Worm (Caenorhabditis elegans) whole organism, L4 larva: ENCODE data around the gene pqn-37.

Source experiments
- F44E2.7 ChIP-seq: fragments of 200-800 bp; sonication (Bioruptor generic); IDR thresholded peaks from 2 replicates; pipeline ENCODE4 v2.1.2; 2022; ENCODE audit warnings: missing genetic modification characterization, missing compliant biosample characterization
- F49E8.2 ChIP-seq: sonication (generic microtip); optimal IDR thresholded peaks from 2 replicates; lab custom pipeline; 2016; ENCODE audit warnings: missing compliant biosample characterization, mild to moderate bottlenecking, missing genetic modification characterization, borderline replicate concordance
- T20F7.1 ChIP-seq: fragments of 200-800 bp; sonication (Bioruptor generic); optimal IDR thresholded peaks from 2 replicates; lab custom pipeline; 2018; ENCODE audit warnings: mild to moderate bottlenecking, missing genetic modification characterization, missing compliant biosample characterization
- Y105C5A.15 ChIP-seq: fragments of 200-800 bp; sonication (Bioruptor generic); IDR thresholded peaks from 2 replicates; pipeline ENCODE4 v1.3.6; 2022; ENCODE audit warnings: missing genetic modification characterization, missing compliant biosample characterization
- Y48G9A.11 ChIP-seq: fragments of 200-800 bp; sonication (Bioruptor generic); IDR thresholded peaks from 2 replicates; pipeline ENCODE4 v1.3.6; 2022; ENCODE audit warnings: missing genetic modification reagents, missing genetic modification characterization, missing compliant biosample characterization
- aha-1 ChIP-seq: fragments of 150-350 bp; peaks from one replicate; lab custom pipeline; 2014; ENCODE audit warnings: missing biosample characterization, missing genetic modification characterization
- aly-2 ChIP-seq: sonication (generic microtip); optimal IDR thresholded peaks from 2 replicates; lab custom pipeline; 2018; ENCODE audit warnings: missing biosample characterization, missing genetic modification characterization
- ceh-28 ChIP-seq: fragments of 150-350 bp; optimal IDR thresholded peaks from 2 replicates; lab custom pipeline; 2014; ENCODE audit warnings: missing biosample characterization, missing genetic modification reagents, missing genetic modification characterization
- ceh-32 ChIP-seq: sonication (generic microtip); optimal IDR thresholded peaks from 2 replicates; lab custom pipeline; 2016; ENCODE audit warnings: mild to moderate bottlenecking, missing genetic modification characterization, missing compliant biosample characterization; ENCODE audit not compliant: poor library complexity
- ctbp-1 ChIP-seq: fragments of 200-800 bp; sonication (Bioruptor generic); IDR thresholded peaks from 2 replicates; pipeline ENCODE4 v1.3.6; 2022; ENCODE audit warnings: missing genetic modification reagents, missing genetic modification characterization, missing compliant biosample characterization
- daf-12 ChIP-seq: fragments of 150-350 bp; optimal IDR thresholded peaks from 2 replicates; lab custom pipeline; 2014; ENCODE audit warnings: missing biosample characterization, missing genetic modification reagents, missing genetic modification characterization
- daf-16 ChIP-seq, 3 experiments: sonication (generic microtip); optimal IDR thresholded peaks; 2 replicates each; lab custom pipeline; 2016 to 2017; ENCODE audit warnings: missing genetic modification characterization in 3 of 3, missing genetic modification reagents in 3 of 3, mild to moderate bottlenecking in 2 of 3, missing compliant biosample characterization in 2 of 3, missing biosample characterization in 1 of 3, moderate library complexity in 1 of 3
- daf-19 ChIP-seq: fragments of 200-800 bp; sonication (Bioruptor generic); conservative IDR thresholded peaks from 2 replicates; pipeline ENCODE4 v1.3.6; 2022; ENCODE audit warnings: missing genetic modification characterization, missing compliant biosample characterization
- daf-8 ChIP-seq: fragments of 200-800 bp; sonication (Bioruptor generic); IDR thresholded peaks from 2 replicates; pipeline ENCODE4 v1.3.6; 2022; ENCODE audit warnings: missing genetic modification characterization, missing compliant biosample characterization
- dmd-6 ChIP-seq: fragments of 200-800 bp; sonication (Bioruptor generic); IDR thresholded peaks from 2 replicates; pipeline ENCODE4 v1.3.6; 2022; ENCODE audit warnings: missing genetic modification reagents, missing genetic modification characterization, missing compliant biosample characterization
- dmd-9 ChIP-seq: fragments of 200-800 bp; sonication (Bioruptor generic); IDR thresholded peaks from 2 replicates; pipeline ENCODE4 v1.3.6; 2022; ENCODE audit warnings: missing genetic modification reagents, missing genetic modification characterization, missing compliant biosample characterization
- dpl-1 ChIP-seq: fragments of 150-350 bp; optimal IDR thresholded peaks from 2 replicates; lab custom pipeline; 2014; ENCODE audit warnings: missing biosample characterization, missing genetic modification reagents, missing genetic modification characterization
- duxl-1 ChIP-seq: sonication (generic microtip); optimal IDR thresholded peaks from 2 replicates; lab custom pipeline; 2016; ENCODE audit warnings: mild to moderate bottlenecking, missing genetic modification characterization, moderate library complexity, missing compliant biosample characterization; ENCODE audit not compliant: poor library complexity
- dve-1 ChIP-seq: sonication (generic microtip); optimal IDR thresholded peaks from 2 replicates; lab custom pipeline; 2017; ENCODE audit warnings: antibody characterized with exemption, mild to moderate bottlenecking, missing genetic modification characterization, missing compliant biosample characterization; ENCODE audit not compliant: insufficient read depth
- egl-43 ChIP-seq: fragments of 200-800 bp; sonication (Bioruptor generic); IDR thresholded peaks from 2 replicates; pipeline ENCODE4 v1.3.6; 2022; ENCODE audit warnings: missing genetic modification reagents, missing genetic modification characterization, missing compliant biosample characterization
- fkh-10 ChIP-seq: fragments of 150-350 bp; optimal IDR thresholded peaks from 2 replicates; lab custom pipeline; 2014; ENCODE audit warnings: missing biosample characterization, missing genetic modification reagents, missing genetic modification characterization
- gei-8 ChIP-seq: fragments of 200-800 bp; sonication (Bioruptor generic); optimal IDR thresholded peaks from 2 replicates; lab custom pipeline; 2018; ENCODE audit warnings: mild to moderate bottlenecking, missing genetic modification characterization, missing compliant biosample characterization
- hif-1 ChIP-seq, 2 experiments: sonication (generic microtip); optimal IDR thresholded peaks; 2 replicates each; lab custom pipeline; 2016 to 2017; ENCODE audit warnings: missing compliant biosample characterization in 2 of 2, missing genetic modification characterization in 2 of 2, missing genetic modification reagents in 2 of 2, missing genotype in 2 of 2, mild to moderate bottlenecking in 1 of 2
- hlh-11 ChIP-seq: fragments of 200-800 bp; sonication (Bioruptor generic); optimal IDR thresholded peaks from 2 replicates; lab custom pipeline; 2018; ENCODE audit warnings: mild to moderate bottlenecking, missing genetic modification characterization, missing compliant biosample characterization
- hmg-1.1 ChIP-seq: fragments of 200-800 bp; sonication (Bioruptor generic); IDR thresholded peaks from 2 replicates; pipeline ENCODE4 v1.3.6; 2022; ENCODE audit warnings: missing genetic modification reagents, missing genetic modification characterization, missing compliant biosample characterization
- lin-1 ChIP-seq: fragments of 200-800 bp; sonication (Bioruptor generic); IDR thresholded peaks from 2 replicates; pipeline ENCODE4 v1.3.6; 2022; ENCODE audit warnings: missing genetic modification reagents, missing genetic modification characterization, missing compliant biosample characterization
- lin-13 ChIP-seq: fragments of 150-350 bp; optimal IDR thresholded peaks from 2 replicates; lab custom pipeline; 2014; ENCODE audit warnings: missing biosample characterization, missing genetic modification reagents, missing genetic modification characterization
- lin-15B ChIP-seq: fragments of 150-350 bp; sonication (generic microtip); optimal IDR thresholded peaks from 3 replicates; lab custom pipeline; 2014; ENCODE audit warnings: missing biosample characterization, missing genetic modification characterization
- lir-3 ChIP-seq: sonication (generic microtip); optimal IDR thresholded peaks from 2 replicates; lab custom pipeline; 2016; ENCODE audit warnings: mild to moderate bottlenecking, missing genetic modification characterization, missing compliant biosample characterization
- madf-5 ChIP-seq, 2 experiments: fragments of 200-800 bp; sonication (Bioruptor generic); IDR thresholded peaks; 2 replicates each; pipeline ENCODE4 v1.3.6; 2022; ENCODE audit warnings: missing compliant biosample characterization in 2 of 2, missing genetic modification characterization in 2 of 2
- madf-9 ChIP-seq: fragments of 200-800 bp; sonication (Bioruptor generic); conservative IDR thresholded peaks from 2 replicates; pipeline ENCODE4 v1.3.6; 2022; ENCODE audit warnings: missing genetic modification reagents, missing genetic modification characterization, missing compliant biosample characterization
- mdl-1 ChIP-seq, 2 experiments: fragments of 150-350 bp in 1 of 2; sonication (generic microtip) in 1 of 2; optimal IDR thresholded peaks; 2 replicates each; lab custom pipeline; 2014 to 2017; ENCODE audit warnings: missing biosample characterization in 2 of 2, missing genetic modification characterization in 2 of 2
- mep-1 ChIP-seq: fragments of 150-350 bp; sonication (generic microtip); optimal IDR thresholded peaks from 3 replicates; lab custom pipeline; 2014; ENCODE audit warnings: missing biosample characterization, missing genetic modification characterization
- mes-2 ChIP-seq: sonication (generic microtip); optimal IDR thresholded peaks from 2 replicates; lab custom pipeline; 2016; ENCODE audit warnings: missing genotype, mild to moderate bottlenecking, missing genetic modification characterization, missing compliant biosample characterization; ENCODE audit not compliant: poor library complexity, severe bottlenecking
- mxl-2 ChIP-seq: fragments of 200-800 bp; sonication (Bioruptor generic); conservative IDR thresholded peaks from 2 replicates; pipeline ENCODE4 v1.3.6; 2022; ENCODE audit warnings: missing genetic modification reagents, missing genetic modification characterization, missing compliant biosample characterization
- nhr-102 ChIP-seq: sonication (generic microtip); optimal IDR thresholded peaks from 2 replicates; lab custom pipeline; 2016; ENCODE audit warnings: mild to moderate bottlenecking, missing genetic modification characterization, moderate library complexity, missing compliant biosample characterization
- nhr-11 ChIP-seq: fragments of 150-350 bp; optimal IDR thresholded peaks from 2 replicates; lab custom pipeline; 2014; ENCODE audit warnings: missing biosample characterization, missing genetic modification characterization
- nhr-28 ChIP-seq: fragments of 150-350 bp; optimal IDR thresholded peaks from 2 replicates; lab custom pipeline; 2014; ENCODE audit warnings: missing biosample characterization, missing genetic modification characterization
- nhr-42 ChIP-seq: fragments of 200-800 bp; sonication (Bioruptor generic); IDR thresholded peaks from 2 replicates; pipeline ENCODE4 v1.3.6; 2022; ENCODE audit warnings: missing genetic modification characterization, missing compliant biosample characterization
- nhr-48 ChIP-seq: sonication (generic microtip); optimal IDR thresholded peaks from 2 replicates; lab custom pipeline; 2016; ENCODE audit warnings: mild to moderate bottlenecking, missing genetic modification characterization, missing compliant biosample characterization
- nhr-6 ChIP-seq: fragments of 150-350 bp; optimal IDR thresholded peaks from 2 replicates; lab custom pipeline; 2014; ENCODE audit warnings: missing biosample characterization, missing genetic modification characterization
- php-3 ChIP-seq: fragments of 200-800 bp; sonication (Bioruptor generic); IDR thresholded peaks from 2 replicates; pipeline ENCODE4 v1.3.6; 2022; ENCODE audit warnings: missing genetic modification reagents, missing genetic modification characterization, missing compliant biosample characterization
- pqm-1 ChIP-seq: sonication (generic microtip); optimal IDR thresholded peaks from 2 replicates; lab custom pipeline; 2017; ENCODE audit warnings: missing biosample characterization, missing genetic modification characterization
- skn-1 ChIP-seq: fragments of 150-350 bp; optimal IDR thresholded peaks from 2 replicates; lab custom pipeline; 2014; ENCODE audit warnings: missing biosample characterization, missing genetic modification characterization
- snpc-4 ChIP-seq: fragments of 150-350 bp; optimal IDR thresholded peaks from 2 replicates; lab custom pipeline; 2014; ENCODE audit warnings: missing biosample characterization, missing genetic modification characterization
- unc-62 ChIP-seq, 3 experiments: fragments of 150-350 bp in 1 of 3; sonication (generic microtip); optimal IDR thresholded peaks in 2 of 3; peaks in 1 of 3; 1 replicate in 1 of 3; 2 replicates in 2 of 3; lab custom pipeline; 2014 to 2017; ENCODE audit warnings: missing biosample characterization in 3 of 3, missing genetic modification characterization in 3 of 3, missing genetic modification reagents in 3 of 3, missing genotype in 1 of 3
- vab-7 ChIP-seq: fragments of 200-800 bp; sonication (Bioruptor generic); IDR thresholded peaks from 2 replicates; pipeline ENCODE4 v1.3.6; 2022; ENCODE audit warnings: missing genetic modification reagents, missing genetic modification characterization, missing compliant biosample characterization
- zag-1 ChIP-seq: fragments of 150-350 bp; optimal IDR thresholded peaks from 2 replicates; lab custom pipeline; 2014; ENCODE audit warnings: missing biosample characterization, missing genetic modification characterization
- zfp-3 ChIP-seq: fragments of 200-800 bp; sonication (Bioruptor generic); conservative IDR thresholded peaks from 2 replicates; pipeline ENCODE4 v1.3.6; 2022; ENCODE audit warnings: missing genetic modification reagents, missing genetic modification characterization, missing compliant biosample characterization
- ztf-11 ChIP-seq: fragments of 150-350 bp; optimal IDR thresholded peaks from 2 replicates; lab custom pipeline; 2014; ENCODE audit warnings: missing biosample characterization, missing genetic modification characterization
- ztf-7 ChIP-seq: fragments of 150-350 bp; optimal IDR thresholded peaks from 2 replicates; lab custom pipeline; 2014; ENCODE audit warnings: missing biosample characterization, missing genetic modification characterization

Gene pqn-37

ce11 chrX:3245812-3246211, 4.5 kb downstream of the pqn-37 start, which contains the start of gene F40F4.7 (continued):
- TF ChIP-seq Y48G9A.11 (no peak), daf-16 (GFP tag; optimal IDR thresholded peaks at IDR 0.05; lab: Kevin White, UChicago) (peak in 1 of 2 experiments; percentile 44), daf-16 (tag; optimal IDR thresholded peaks at IDR 0.05; lab: Kevin White, UChicago) (peak; percentile 47), hmg-1.1 (peak; percentile 47), mdl-1 (tag; optimal IDR thresholded peaks at IDR 0.05; lab: Kevin White, UChicago) (peak; percentile 66 to 91), mep-1 (tag; lab: Kevin White, UChicago) (peak; percentile 80), daf-12 (tag; lab: Kevin White, UChicago) (no peak), dpl-1 (GFP tag; lab: Kevin White, UChicago) (peak; percentile 56), zag-1 (tag; lab: Kevin White, UChicago) (no peak), dmd-9 (no peak), nhr-102 (tag; lab: Kevin White, UChicago) (peak; percentile 20), T20F7.1 (peak; percentile 95), hif-1 (tag; optimal IDR thresholded peaks at IDR 0.05; lab: Kevin White, UChicago) (peak in 1 of 2 experiments; percentile 50), ztf-11 (tag; lab: Kevin White, UChicago) (no peak), ctbp-1 (GFP tag; lab: Robert Waterston, UW) (no peak), vab-7 (GFP tag; lab: Robert Waterston, UW) (no peak), php-3 (GFP tag; lab: Robert Waterston, UW) (no peak), fkh-10 (no peak), mxl-2 (GFP tag; lab: Robert Waterston, UW) (no peak), pqm-1 (peak; percentile 11), ceh-28 (tag; lab: Kevin White, UChicago) (no peak), nhr-42 (GFP tag; lab: Robert Waterston, UW) (no peak), gei-8 (GFP tag; lab: Kevin White, UChicago) (no peak), aha-1 (tag; lab: Kevin White, UChicago) (peak; percentile 96), dmd-6 (peak; percentile 63), snpc-4 (tag; lab: Kevin White, UChicago) (no peak), skn-1 (tag; lab: Kevin White, UChicago) (no peak), ztf-7 (tag; lab: Kevin White, UChicago) (no peak), madf-9 (GFP tag; lab: Robert Waterston, UW) (no peak), mes-2 (peak; percentile 69), lir-3 (no peak), madf-5 (GFP tag; IDR thresholded peaks at IDR 0.05; lab: Robert Waterston, UW) (no peak), Y105C5A.15 (GFP tag; lab: Robert Waterston, UW) (no peak), aly-2 (tag; lab: Kevin White, UChicago) (no peak), daf-19 (GFP tag; lab: Robert Waterston, UW) (no peak), nhr-11 (tag; lab: Kevin White, UChicago) (peak; percentile 59), F49E8.2 (tag; lab: Kevin White, UChicago) (no peak), lin-15B (tag; lab: Kevin White, UChicago) (no peak), egl-43 (GFP tag; lab: Robert Waterston, UW) (no peak), daf-8 (GFP tag; lab: Robert Waterston, UW) (no peak), zfp-3 (GFP tag; lab: Robert Waterston, UW) (no peak), nhr-6 (tag; lab: Kevin White, UChicago) (peak; percentile 23), lin-13 (GFP tag; lab: Kevin White, UChicago) (peak; percentile 37)

- TF ChIP-seq hlh-11 (tag; lab: Kevin White, UChicago), result peak; percentile 27
- TF ChIP-seq php-3 (GFP tag; lab: Robert Waterston, UW), result peak; percentile 97
- TF ChIP-seq dve-1 (tag; lab: Kevin White, UChicago), result peak; percentile 16
- peak; percentile 40; the same call in 1 of the 2 replicates for TF ChIP-seq dmd-6
- TF ChIP-seq nhr-48, result no peak
- no peak for TF ChIP-seq ceh-32
- TF ChIP-seq lin-1 (GFP tag; lab: Robert Waterston, UW), result no peak
- no peak for TF ChIP-seq duxl-1 (tag; lab: Kevin White, UChicago)
- no peak for TF ChIP-seq F44E2.7
- peak; percentile 44 for TF ChIP-seq nhr-28 (tag; lab: Kevin White, UChicago)
- TF ChIP-seq unc-62 (GFP tag; optimal IDR thresholded peaks at IDR 0.05 in 1 of 2; lab: Kevin White, UChicago), result peak in 1 of 2 experiments; percentile 94
- no peak for TF ChIP-seq unc-62 (tag; optimal IDR thresholded peaks at IDR 0.05; lab: Kevin White, UChicago)
Measured at ce11 chrX:3244402-3244801, 5.9 kb downstream of the pqn-37 start.
